Fruit fly (Drosophila melanogaster): ENCODE data around the gene CG13050.

CG13050 gene

DNA sequence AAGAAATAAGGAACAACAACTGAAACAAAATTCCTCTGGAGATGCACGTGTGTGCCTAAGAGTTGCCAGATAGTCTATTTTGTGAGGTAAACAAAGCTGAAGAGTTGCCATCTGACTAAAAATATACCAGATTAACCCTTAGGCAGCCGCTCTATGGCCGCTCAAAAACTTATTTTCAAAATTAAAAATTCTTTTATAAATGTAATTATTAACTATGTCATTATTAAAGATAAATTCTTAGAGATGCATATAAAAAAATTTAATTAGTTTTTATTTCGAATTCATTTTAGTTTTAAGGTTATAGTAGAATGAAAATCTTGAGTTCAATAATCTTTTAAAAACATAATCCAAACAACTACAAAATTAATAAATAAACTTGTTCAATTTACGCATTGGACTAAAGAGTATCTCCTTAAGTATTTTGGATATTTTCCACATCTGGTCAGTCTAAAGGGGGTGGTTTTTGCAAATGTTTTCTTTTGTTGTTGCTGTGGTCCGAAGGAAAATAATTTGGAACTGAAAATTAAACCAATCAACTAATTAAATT is 50.3 kb downstream of the CG13050 start, which contains the start of gene Tmx3 (continued):
- TF ChIP-seq CG32532 (GFP tag; IDR thresholded peaks at IDR 0.05) (peak; percentile 96), CG16779 (GFP tag; IDR thresholded peaks at IDR 0.05) (peak; percentile 80), Dref (GFP tag; IDR thresholded peaks at IDR 0.05) (no peak), kni (GFP tag; optimal IDR thresholded peaks at IDR 0.05) (no peak), CG11560 (tag; IDR thresholded peaks at IDR 0.05) (peak; percentile 63; the same call in 1 of the 3 replicates), jumu (GFP tag; optimal IDR thresholded peaks at IDR 0.05) (peak; percentile 23), E2f2 (GFP tag; IDR thresholded peaks at IDR 0.05) (peak; percentile 73), croc (GFP tag; conservative IDR thresholded peaks at IDR 0.05) (peak; percentile 80), mam (GFP tag; optimal IDR thresholded peaks at IDR 0.05) (peak; percentile 81), phol (tag; optimal IDR thresholded peaks at IDR 0.05) (peak; percentile 92), Sin3A (optimal IDR thresholded peaks at IDR 0.05) (no peak), CG17912 (GFP tag; optimal IDR thresholded peaks at IDR 0.05) (no peak), luna (GFP tag; optimal IDR thresholded peaks at IDR 0.05) (no peak), CG3995 (GFP tag; optimal IDR thresholded peaks at IDR 0.05) (no peak), tna (GFP tag; IDR thresholded peaks at IDR 0.05; ENCODE audit: partially characterized antibody) (no peak), Atf-2 (GFP tag; optimal IDR thresholded peaks at IDR 0.05) (peak; percentile 47), CG2678 (tag; optimal IDR thresholded peaks at IDR 0.05) (peak; percentile 92), peb (GFP tag; IDR thresholded peaks at IDR 0.05) (peak; percentile 56), stwl (tag; optimal IDR thresholded peaks at IDR 0.05) (peak; percentile 81), HmgD (GFP tag; optimal IDR thresholded peaks at IDR 0.05) (no peak), Oaz (GFP tag; IDR thresholded peaks at IDR 0.05) (peak; percentile 76), H2.0 (GFP tag; IDR thresholded peaks at IDR 0.05) (peak; percentile 94), Ravus (GFP tag; IDR thresholded peaks at IDR 0.05) (peak; percentile 70), lbe (GFP tag; optimal IDR thresholded peaks at IDR 0.05) (peak; percentile 64), Sox100B (GFP tag; optimal IDR thresholded peaks at IDR 0.05) (peak; percentile 75), Dll (GFP tag; IDR thresholded peaks at IDR 0.05; ENCODE audit: partially characterized antibody) (0 out of 4 replicates have a peak, but pooled peaks have one; percentile 38), sens (GFP tag) (peak; percentile 92), Bgb (GFP tag; IDR thresholded peaks at IDR 0.05; ENCODE audit: partially characterized antibody) (no peak), slou (GFP tag; optimal IDR thresholded peaks at IDR 0.05) (peak; percentile 67), Neu2 (GFP tag; optimal IDR thresholded peaks at IDR 0.05; ENCODE audit: borderline replicate concordance) (no peak), Sry-δ (GFP tag; optimal IDR thresholded peaks at IDR 0.05) (peak; percentile 26), CG9609 (GFP tag; optimal IDR thresholded peaks at IDR 0.05) (peak; percentile 62), CG15514 (GFP tag; optimal IDR thresholded peaks at IDR 0.05) (peak; percentile 69), Oli (tag; optimal IDR thresholded peaks at IDR 0.05) (peak; percentile 81), unpg (GFP tag; optimal IDR thresholded peaks at IDR 0.05) (no peak), oc (tag; optimal IDR thresholded peaks at IDR 0.05) (peak; percentile 78), CG8281 (tag; optimal IDR thresholded peaks at IDR 0.05) (peak; percentile 50), Dip2 (GFP tag; IDR thresholded peaks at IDR 0.05) (no peak), sc (optimal IDR thresholded peaks at IDR 0.05) (no peak), sc (GFP tag; optimal IDR thresholded peaks at IDR 0.05) (peak; percentile 74), Side (GFP tag; optimal IDR thresholded peaks at IDR 0.05) (peak; percentile 10), nau (GFP tag; optimal IDR thresholded peaks at IDR 0.05) (peak; percentile 39), da (GFP tag; optimal IDR thresholded peaks at IDR 0.05) (no peak), pho (GFP tag; optimal IDR thresholded peaks at IDR 0.05) (peak; percentile 71), CG18262 (tag; optimal IDR thresholded peaks at IDR 0.05) (peak; percentile 91), Med (GFP tag) (peak; percentile 94), Nf-YA (GFP tag; IDR thresholded peaks at IDR 0.05) (peak; percentile 81), CG11695 (GFP tag; IDR thresholded peaks at IDR 0.05) (peak; percentile 88), CG6683 (GFP tag; optimal IDR thresholded peaks at IDR 0.05) (peak; percentile 30), lab (GFP tag; optimal IDR thresholded peaks at IDR 0.05) (peak; percentile 87), lilli (GFP tag; optimal IDR thresholded peaks at IDR 0.05) (peak; percentile 82)

Measured in whole organism, embryonic.